Fruit fly (Drosophila melanogaster): Measurements from ENCODE around the gene CG12288.

CG12288 gene

dm6 chr2L:16882871-16883849, 18.9 kb downstream of the CG12288 start:
- TF ChIP-seq kay (GFP tag; ENCODE audit: borderline replicate concordance) (peak; percentile 14), Crg-1 (GFP tag; optimal IDR thresholded peaks at IDR 0.05) (no peak)

dm6 chr2L:16882372-16882771, 19.6 kb downstream of the CG12288 start:
- TF ChIP-seq Hr96 (GFP tag; optimal IDR thresholded peaks at IDR 0.05): no peak
- TF ChIP-seq CG33017 (tag; optimal IDR thresholded peaks at IDR 0.05): no peak
- no peak for TF ChIP-seq CG1620 (GFP tag; optimal IDR thresholded peaks at IDR 0.05)
- TF ChIP-seq CG12768 (GFP tag; optimal IDR thresholded peaks at IDR 0.05): peak; percentile 10
- TF ChIP-seq CG14711 (tag; optimal IDR thresholded peaks at IDR 0.05): no peak
- no peak for TF ChIP-seq CG7045 (GFP tag; optimal IDR thresholded peaks at IDR 0.05)
- no peak for TF ChIP-seq Crg-1 (GFP tag; optimal IDR thresholded peaks at IDR 0.05)
- no peak for TF ChIP-seq CG7101 (tag; optimal IDR thresholded peaks at IDR 0.05)
- TF ChIP-seq Mnt (GFP tag; optimal IDR thresholded peaks at IDR 0.05): peak; percentile 48
- no peak for TF ChIP-seq toe (GFP tag; optimal IDR thresholded peaks at IDR 0.05)
- peak; percentile 87 for TF ChIP-seq tj (GFP tag; optimal IDR thresholded peaks at IDR 0.05)
- peak; percentile 33 to 66 for TF ChIP-seq cnc (optimal IDR thresholded peaks at IDR 0.05)
- TF ChIP-seq kay (GFP tag; ENCODE audit: borderline replicate concordance): peak; percentile 43
- no peak for TF ChIP-seq ovo (GFP tag; optimal IDR thresholded peaks at IDR 0.05)
- TF ChIP-seq CG5204 (GFP tag; optimal IDR thresholded peaks at IDR 0.05): no peak
- no peak for TF ChIP-seq bab1 (GFP tag; optimal IDR thresholded peaks at IDR 0.05)
- TF ChIP-seq CG11617 (GFP tag; optimal IDR thresholded peaks at IDR 0.05): no peak
- no peak for TF ChIP-seq pad (GFP tag; optimal IDR thresholded peaks at IDR 0.05)
- no peak for TF ChIP-seq Clk (GFP tag; optimal IDR thresholded peaks at IDR 0.05)
- TF ChIP-seq cic (GFP tag; optimal IDR thresholded peaks at IDR 0.05): peak; percentile 25

- TF ChIP-seq Crg-1 (GFP tag; optimal IDR thresholded peaks at IDR 0.05) (no peak), Clk (GFP tag; optimal IDR thresholded peaks at IDR 0.05) (no peak), CG14711 (tag; optimal IDR thresholded peaks at IDR 0.05) (no peak), kay (GFP tag; ENCODE audit: borderline replicate concordance) (no peak), CG7101 (tag; optimal IDR thresholded peaks at IDR 0.05) (peak; percentile 36), CG33017 (tag; optimal IDR thresholded peaks at IDR 0.05) (no peak), bab1 (GFP tag; optimal IDR thresholded peaks at IDR 0.05) (peak; percentile 10), CG1620 (GFP tag; optimal IDR thresholded peaks at IDR 0.05) (peak; percentile 43), toe (GFP tag; optimal IDR thresholded peaks at IDR 0.05) (no peak), CG12768 (GFP tag; optimal IDR thresholded peaks at IDR 0.05) (peak; percentile 39), tj (GFP tag; optimal IDR thresholded peaks at IDR 0.05) (peak; percentile 1), CG11617 (GFP tag; optimal IDR thresholded peaks at IDR 0.05) (no peak), Hr96 (GFP tag; optimal IDR thresholded peaks at IDR 0.05) (no peak), cic (GFP tag; optimal IDR thresholded peaks at IDR 0.05) (peak; percentile 7), CG7045 (GFP tag; optimal IDR thresholded peaks at IDR 0.05) (no peak), Mnt (GFP tag; optimal IDR thresholded peaks at IDR 0.05) (peak; percentile 77), pad (GFP tag; optimal IDR thresholded peaks at IDR 0.05) (no peak), CG5204 (GFP tag; optimal IDR thresholded peaks at IDR 0.05) (no peak), cnc (optimal IDR thresholded peaks at IDR 0.05) (no peak), ovo (GFP tag; optimal IDR thresholded peaks at IDR 0.05) (no peak)
These were observed 21.1 kb downstream of the CG12288 start for dm6 chr2L:16880930-16881329.

- TF ChIP-seq Clk (GFP tag; optimal IDR thresholded peaks at IDR 0.05): no peak
- no peak for TF ChIP-seq toe (GFP tag; optimal IDR thresholded peaks at IDR 0.05)
- no peak for TF ChIP-seq CG12768 (GFP tag; optimal IDR thresholded peaks at IDR 0.05)
- no peak for TF ChIP-seq cnc (optimal IDR thresholded peaks at IDR 0.05)
- no peak for TF ChIP-seq CG11617 (GFP tag; optimal IDR thresholded peaks at IDR 0.05)
- TF ChIP-seq CG14711 (tag; optimal IDR thresholded peaks at IDR 0.05): no peak
- TF ChIP-seq CG7045 (GFP tag; optimal IDR thresholded peaks at IDR 0.05): no peak
- TF ChIP-seq Crg-1 (GFP tag; optimal IDR thresholded peaks at IDR 0.05): no peak
- no peak for TF ChIP-seq tj (GFP tag; optimal IDR thresholded peaks at IDR 0.05)
- TF ChIP-seq CG5204 (GFP tag; optimal IDR thresholded peaks at IDR 0.05): no peak
- TF ChIP-seq Mnt (GFP tag; optimal IDR thresholded peaks at IDR 0.05): no peak
- TF ChIP-seq ovo (GFP tag; optimal IDR thresholded peaks at IDR 0.05): no peak
- no peak for TF ChIP-seq kay (GFP tag; ENCODE audit: borderline replicate concordance)
These were observed 22.7 kb downstream of the CG12288 start, which contains the start of the genes CG32832, CG31743 and CG34313 for dm6 chr2L:16879288-16879687. CG32832 (minus strand) TSS chr2L:16879290. CG31743 (plus strand) TSS chr2L:16879517. CG34313 (plus strand) TSS chr2L:16879517.

dm6 chr2L:16877678-16878077, 24.3 kb downstream of the CG12288 start:
- TF ChIP-seq Crg-1 (GFP tag; optimal IDR thresholded peaks at IDR 0.05) (no peak), tj (GFP tag; optimal IDR thresholded peaks at IDR 0.05) (no peak), CG33017 (tag; optimal IDR thresholded peaks at IDR 0.05) (no peak), CG7045 (GFP tag; optimal IDR thresholded peaks at IDR 0.05) (no peak), CG1620 (GFP tag; optimal IDR thresholded peaks at IDR 0.05) (no peak), Hr96 (GFP tag; optimal IDR thresholded peaks at IDR 0.05) (no peak), Mnt (GFP tag; optimal IDR thresholded peaks at IDR 0.05) (no peak), cic (GFP tag; optimal IDR thresholded peaks at IDR 0.05) (no peak), bab1 (GFP tag; optimal IDR thresholded peaks at IDR 0.05) (no peak), ovo (GFP tag; optimal IDR thresholded peaks at IDR 0.05) (no peak), CG11617 (GFP tag; optimal IDR thresholded peaks at IDR 0.05) (no peak), CG12768 (GFP tag; optimal IDR thresholded peaks at IDR 0.05) (no peak), pad (GFP tag; optimal IDR thresholded peaks at IDR 0.05) (no peak), CG5204 (GFP tag; optimal IDR thresholded peaks at IDR 0.05) (no peak), CG14711 (tag; optimal IDR thresholded peaks at IDR 0.05) (no peak), CG7101 (tag; optimal IDR thresholded peaks at IDR 0.05) (no peak), toe (GFP tag; optimal IDR thresholded peaks at IDR 0.05) (no peak), Clk (GFP tag; optimal IDR thresholded peaks at IDR 0.05) (no peak), cnc (optimal IDR thresholded peaks at IDR 0.05) (no peak), kay (GFP tag; ENCODE audit: borderline replicate concordance) (no peak)
